Worm (Caenorhabditis elegans) whole organism, L1 larva: ENCODE results near the gene col-87.

Experiments
- C04F5.9 ChIP-seq: sonication (generic microtip); optimal IDR thresholded peaks from 2 replicates; lab custom pipeline; 2016; ENCODE audit warnings: missing genetic modification characterization, missing compliant biosample characterization
- C16A3.4 ChIP-seq: fragments of 150-350 bp; optimal IDR thresholded peaks from 2 replicates; lab custom pipeline; 2014; ENCODE audit warnings: missing biosample characterization, missing genetic modification characterization
- F16B12.6 ChIP-seq: fragments of 150-350 bp; optimal IDR thresholded peaks from 2 replicates; lab custom pipeline; 2014; ENCODE audit warnings: missing biosample characterization, missing genetic modification characterization
- ama-1 ChIP-seq: fragments of 150-350 bp; optimal IDR thresholded peaks from 2 replicates; lab custom pipeline; 2014
- blmp-1 ChIP-seq: fragments of 150-350 bp; optimal IDR thresholded peaks from 2 replicates; lab custom pipeline; 2014; ENCODE audit warnings: missing biosample characterization, missing genetic modification characterization
- ceh-63 ChIP-seq: fragments of 200-800 bp; sonication (Bioruptor generic); optimal IDR thresholded peaks from 2 replicates; lab custom pipeline; 2018; ENCODE audit warnings: mild to moderate bottlenecking, missing genetic modification characterization, missing compliant biosample characterization
- ceh-8 ChIP-seq: fragments of 200-800 bp; sonication (Bioruptor generic); optimal IDR thresholded peaks from 2 replicates; lab custom pipeline; 2018; ENCODE audit warnings: mild to moderate bottlenecking, missing genetic modification characterization, moderate library complexity, missing compliant biosample characterization
- ceh-82 ChIP-seq, 3 experiments: fragments of 150-350 bp in 1 of 3; sonication (generic microtip) in 2 of 3; optimal IDR thresholded peaks; 2 replicates each; lab custom pipeline; 2014 to 2017; ENCODE audit warnings: missing biosample characterization in 3 of 3, missing genetic modification characterization in 3 of 3
- ceh-88 ChIP-seq: fragments of 200-800 bp; sonication (Bioruptor generic); IDR thresholded peaks from 2 replicates; pipeline ENCODE4 v1.3.6; 2022; ENCODE audit warnings: missing genetic modification characterization, missing compliant biosample characterization
- ceh-90 ChIP-seq: sonication (generic microtip); optimal IDR thresholded peaks from 2 replicates; lab custom pipeline; 2016; ENCODE audit warnings: missing genetic modification characterization, missing compliant biosample characterization
- dpl-1 ChIP-seq, 3 experiments: fragments of 150-350 bp in 2 of 3; sonication (generic microtip) in 1 of 3; optimal IDR thresholded peaks; 2 replicates each; lab custom pipeline; 2014 to 2017; ENCODE audit warnings: missing biosample characterization in 3 of 3, missing genetic modification characterization in 3 of 3, missing genetic modification reagents in 3 of 3
- efl-3 ChIP-seq: fragments of 200-800 bp; sonication (Bioruptor generic); optimal IDR thresholded peaks from 2 replicates; lab custom pipeline; 2018; ENCODE audit warnings: mild to moderate bottlenecking, missing genetic modification characterization, missing compliant biosample characterization
- egl-13 ChIP-seq: sonication (generic microtip); optimal IDR thresholded peaks from 2 replicates; lab custom pipeline; 2016; ENCODE audit warnings: missing genotype, missing genetic modification reagents, missing genetic modification characterization, missing compliant biosample characterization
- elt-2 ChIP-seq: sonication (generic microtip); optimal IDR thresholded peaks from 2 replicates; lab custom pipeline; 2016; ENCODE audit warnings: missing genetic modification characterization, mild to moderate bottlenecking, inconsistent platforms, missing compliant biosample characterization, missing genetic modification reagents
- elt-3 ChIP-seq, 6 experiments: fragments of 150-350 bp in 1 of 6; sonication (generic microtip); optimal IDR thresholded peaks; 2 replicates each; lab custom pipeline; 2017 to 2018; ENCODE audit warnings: missing biosample characterization in 6 of 6, missing genetic modification characterization in 6 of 6, inconsistent platforms in 1 of 6
- fkh-10 ChIP-seq: sonication (generic microtip); optimal IDR thresholded peaks from 2 replicates; lab custom pipeline; 2017; ENCODE audit warnings: missing biosample characterization, missing genetic modification reagents, missing genetic modification characterization
- fkh-4 ChIP-seq: sonication (generic microtip); optimal IDR thresholded peaks from 2 replicates; lab custom pipeline; 2016; ENCODE audit warnings: missing compliant biosample characterization, missing genetic modification characterization, borderline replicate concordance
- fos-1 ChIP-seq: fragments of 150-350 bp; optimal IDR thresholded peaks from 2 replicates; lab custom pipeline; 2014; ENCODE audit warnings: missing biosample characterization, missing genetic modification characterization
- hlh-17 ChIP-seq: fragments of 200-800 bp; sonication (Bioruptor generic); optimal IDR thresholded peaks from 2 replicates; lab custom pipeline; 2018; ENCODE audit warnings: missing genetic modification characterization, mild to moderate bottlenecking, missing compliant biosample characterization, moderate library complexity, borderline replicate concordance
- hlh-4 ChIP-seq: sonication (generic microtip); optimal IDR thresholded peaks from 2 replicates; lab custom pipeline; 2016; ENCODE audit warnings: mild to moderate bottlenecking, missing genetic modification characterization, missing compliant biosample characterization
- irx-1 ChIP-seq: sonication (generic microtip); optimal IDR thresholded peaks from 2 replicates; lab custom pipeline; 2016; ENCODE audit warnings: missing genetic modification characterization, missing compliant biosample characterization
- lin-14 ChIP-seq: fragments of 200-800 bp; sonication (Bioruptor generic); optimal IDR thresholded peaks from 2 replicates; lab custom pipeline; 2018; ENCODE audit warnings: mild to moderate bottlenecking, missing genetic modification characterization, moderate library complexity, missing compliant biosample characterization
- lin-15B ChIP-seq: fragments of 150-350 bp; sonication (generic microtip); optimal IDR thresholded peaks from 3 replicates; lab custom pipeline; 2014; ENCODE audit warnings: missing biosample characterization, missing genetic modification characterization
- lsy-2 ChIP-seq, 2 experiments: fragments of 150-350 bp; optimal IDR thresholded peaks; 2 replicates each; lab custom pipeline; 2014; ENCODE audit warnings: missing biosample characterization in 2 of 2, missing genetic modification characterization in 2 of 2
- mdl-1 ChIP-seq, 2 experiments: fragments of 150-350 bp; optimal IDR thresholded peaks; 2 replicates each; lab custom pipeline; 2014 to 2017; ENCODE audit warnings: missing biosample characterization in 2 of 2, missing genetic modification characterization in 2 of 2, inconsistent platforms in 1 of 2
- mep-1 ChIP-seq: fragments of 150-350 bp; optimal IDR thresholded peaks from 2 replicates; lab custom pipeline; 2014; ENCODE audit warnings: missing biosample characterization, missing genetic modification characterization
- nhr-11 ChIP-seq: fragments of 150-350 bp; optimal IDR thresholded peaks from 2 replicates; lab custom pipeline; 2014; ENCODE audit warnings: missing biosample characterization, missing genetic modification characterization
- nhr-19 ChIP-seq: fragments of 200-800 bp; sonication (Bioruptor generic); conservative IDR thresholded peaks from 2 replicates; pipeline ENCODE4 v1.3.6; 2022; ENCODE audit warnings: missing genetic modification characterization, missing compliant biosample characterization
- nhr-20 ChIP-seq: sonication (generic microtip); optimal IDR thresholded peaks from 2 replicates; lab custom pipeline; 2016; ENCODE audit warnings: mild to moderate bottlenecking, missing genetic modification characterization, missing compliant biosample characterization
- nhr-47 ChIP-seq: sonication (generic microtip); optimal IDR thresholded peaks from 2 replicates; lab custom pipeline; 2016; ENCODE audit warnings: mild to moderate bottlenecking, missing genetic modification characterization, moderate library complexity, missing compliant biosample characterization
- nhr-71 ChIP-seq: sonication (generic microtip); optimal IDR thresholded peaks from 2 replicates; lab custom pipeline; 2016; ENCODE audit warnings: mild to moderate bottlenecking, missing genetic modification characterization, moderate library complexity, missing compliant biosample characterization
- nhr-77 ChIP-seq: fragments of 150-350 bp; optimal IDR thresholded peaks from 2 replicates; lab custom pipeline; 2014; ENCODE audit warnings: missing biosample characterization, missing genetic modification characterization
- nhr-84 ChIP-seq: sonication (generic microtip); optimal IDR thresholded peaks from 2 replicates; lab custom pipeline; 2017; ENCODE audit warnings: missing biosample characterization, missing genetic modification characterization
- nhr-85 ChIP-seq: sonication (generic microtip); peaks from one replicate; lab custom pipeline; 2016; ENCODE audit warnings: missing genetic modification characterization, inconsistent platforms, missing compliant biosample characterization
- nhr-90 ChIP-seq: sonication (generic microtip); optimal IDR thresholded peaks from 2 replicates; lab custom pipeline; 2016; ENCODE audit warnings: mild to moderate bottlenecking, missing genetic modification characterization, missing compliant biosample characterization; ENCODE audit not compliant: poor library complexity
- pax-3 ChIP-seq: fragments of 200-800 bp; sonication (Bioruptor generic); optimal IDR thresholded peaks from 2 replicates; lab custom pipeline; 2018; ENCODE audit warnings: mild to moderate bottlenecking, missing genetic modification characterization, moderate library complexity, missing compliant biosample characterization
- pqm-1 ChIP-seq: sonication (generic microtip); optimal IDR thresholded peaks from 3 replicates; lab custom pipeline; 2017; ENCODE audit warnings: missing biosample characterization, missing genetic modification characterization
- rnt-1 ChIP-seq: sonication (generic microtip); optimal IDR thresholded peaks from 2 replicates; lab custom pipeline; 2016; ENCODE audit warnings: mild to moderate bottlenecking, missing genetic modification characterization, moderate library complexity, missing compliant biosample characterization
- skn-1 ChIP-seq: fragments of 150-350 bp; optimal IDR thresholded peaks from 2 replicates; lab custom pipeline; 2014; ENCODE audit warnings: missing biosample characterization, missing genetic modification characterization
- snu-23 ChIP-seq: sonication (generic microtip); optimal IDR thresholded peaks from 2 replicates; lab custom pipeline; 2016; ENCODE audit warnings: missing genetic modification characterization, missing compliant biosample characterization
- sptf-1 ChIP-seq: fragments of 150-350 bp; optimal IDR thresholded peaks from 2 replicates; lab custom pipeline; 2014; ENCODE audit warnings: missing biosample characterization, missing genetic modification characterization
- tbx-2 ChIP-seq: sonication (generic microtip); optimal IDR thresholded peaks from 2 replicates; lab custom pipeline; 2016; ENCODE audit warnings: missing genetic modification characterization, missing compliant biosample characterization
- tlp-1 ChIP-seq: fragments of 150-350 bp; optimal IDR thresholded peaks from 2 replicates; lab custom pipeline; 2014; ENCODE audit warnings: missing biosample characterization, missing genetic modification characterization
- unc-130 ChIP-seq: fragments of 150-350 bp; optimal IDR thresholded peaks from 2 replicates; lab custom pipeline; 2017; ENCODE audit warnings: missing biosample characterization, missing genetic modification characterization, inconsistent platforms
- unc-30 ChIP-seq: sonication (generic microtip); optimal IDR thresholded peaks from 2 replicates; lab custom pipeline; 2017; ENCODE audit warnings: missing biosample characterization, missing genetic modification characterization
- unc-62 ChIP-seq: fragments of 150-350 bp; optimal IDR thresholded peaks from 2 replicates; lab custom pipeline; 2014; ENCODE audit warnings: missing biosample characterization, missing genetic modification reagents, missing genetic modification characterization
- unc-98 ChIP-seq: fragments of 200-800 bp; sonication (Bioruptor generic); IDR thresholded peaks from 2 replicates; pipeline ENCODE4 v1.3.6; 2022; ENCODE audit warnings: missing genetic modification characterization, missing compliant biosample characterization
- zag-1 ChIP-seq: fragments of 150-350 bp; optimal IDR thresholded peaks from 2 replicates; lab custom pipeline; 2014; ENCODE audit warnings: missing biosample characterization, missing genetic modification characterization
- zip-4 ChIP-seq: fragments of 200-800 bp; sonication (Bioruptor generic); optimal IDR thresholded peaks from 2 replicates; lab custom pipeline; 2018; ENCODE audit warnings: mild to moderate bottlenecking, missing genetic modification characterization, moderate library complexity, missing compliant biosample characterization
- ztf-11 ChIP-seq, 2 experiments: sonication (generic microtip); optimal IDR thresholded peaks; 2 replicates each; lab custom pipeline; 2016 to 2017; ENCODE audit warnings: missing genetic modification characterization in 2 of 2, missing biosample characterization in 1 of 2, missing compliant biosample characterization in 1 of 2
- ztf-4 ChIP-seq: fragments of 150-350 bp; optimal IDR thresholded peaks from 2 replicates; lab custom pipeline; 2014; ENCODE audit warnings: missing biosample characterization, missing genetic modification characterization

The col-87 gene

ce11 chrII:14050506-14050905 is 44.0 kb downstream of the col-87 start (continued):
- TF ChIP-seq tlp-1 (tag; lab: Kevin White, UChicago) (no peak), fkh-4 (tag; lab: Kevin White, UChicago) (no peak), unc-62 (GFP tag; lab: Kevin White, UChicago) (no peak), ceh-8 (no peak), sptf-1 (tag; lab: Kevin White, UChicago) (no peak), lin-15B (peak; percentile 0), ztf-4 (tag; lab: Kevin White, UChicago) (no peak), ama-1 (no peak), fos-1 (no peak), ceh-63 (GFP tag; lab: Kevin White, UChicago) (no peak), pqm-1 (tag; lab: Kevin White, UChicago) (no peak), mep-1 (tag; lab: Kevin White, UChicago) (peak; percentile 80), ceh-90 (tag; lab: Kevin White, UChicago) (no peak), nhr-47 (tag; lab: Kevin White, UChicago) (peak; percentile 64), nhr-20 (peak; percentile 91), unc-30 (tag; lab: Kevin White, UChicago) (no peak), mdl-1 (tag; optimal IDR thresholded peaks at IDR 0.05; lab: Kevin White, UChicago) (peak in 1 of 2 experiments; percentile 82), nhr-84 (tag; lab: Kevin White, UChicago) (no peak), nhr-11 (tag; lab: Kevin White, UChicago) (no peak), elt-2 (tag; lab: Kevin White, UChicago) (no peak), fkh-10 (GFP tag; lab: Kevin White, UChicago) (no peak), pax-3 (tag; lab: Kevin White, UChicago) (no peak), nhr-85 (tag; lab: Kevin White, UChicago) (peak; percentile 97), skn-1 (tag; lab: Kevin White, UChicago) (peak; percentile 51), zag-1 (tag; lab: Kevin White, UChicago) (no peak), unc-98 (GFP tag; lab: Robert Waterston, UW) (no peak), tbx-2 (peak; percentile 66), unc-130 (tag; lab: Kevin White, UChicago) (peak; percentile 48), nhr-19 (GFP tag; lab: Robert Waterston, UW) (peak; percentile 80), hlh-17 (GFP tag; lab: Kevin White, UChicago) (no peak), ceh-88 (GFP tag; lab: Robert Waterston, UW) (no peak), egl-13 (tag; lab: Kevin White, UChicago) (no peak)

- TF ChIP-seq tbx-2 (peak; percentile 27), hlh-4 (no peak), nhr-47 (tag; lab: Kevin White, UChicago) (peak; percentile 1), C04F5.9 (tag; lab: Kevin White, UChicago) (no peak), efl-3 (GFP tag; lab: Kevin White, UChicago) (no peak), elt-2 (tag; lab: Kevin White, UChicago) (peak; percentile 63), nhr-19 (GFP tag; lab: Robert Waterston, UW) (peak; percentile 55), ceh-82 (tag; optimal IDR thresholded peaks at IDR 0.05; lab: Kevin White, UChicago) (peak in 1 of 3 experiments; percentile 1), nhr-90 (tag; lab: Kevin White, UChicago) (peak; percentile 27), C16A3.4 (peak; percentile 13), lsy-2 (tag; optimal IDR thresholded peaks at IDR 0.05; lab: Kevin White, UChicago) (peak; percentile 23 to 48), rnt-1 (tag; lab: Kevin White, UChicago) (peak; percentile 76), nhr-71 (peak; percentile 63), lin-14 (GFP tag; lab: Kevin White, UChicago) (peak; percentile 81), ztf-11 (tag; optimal IDR thresholded peaks at IDR 0.05; lab: Kevin White, UChicago) (no peak), mdl-1 (tag; optimal IDR thresholded peaks at IDR 0.05; lab: Kevin White, UChicago) (peak in 1 of 2 experiments; percentile 76), unc-130 (tag; lab: Kevin White, UChicago) (peak; percentile 51), F16B12.6 (tag; lab: Kevin White, UChicago) (no peak), elt-3 (tag; optimal IDR thresholded peaks at IDR 0.05; lab: Kevin White, UChicago) (peak in 2 of 6 experiments; percentile 47 to 78), zip-4 (GFP tag; lab: Kevin White, UChicago) (no peak), nhr-85 (tag; lab: Kevin White, UChicago) (peak; percentile 90), snu-23 (peak; percentile 69), nhr-77 (tag; lab: Kevin White, UChicago) (peak; percentile 55), ceh-90 (tag; lab: Kevin White, UChicago) (no peak), irx-1 (tag; lab: Kevin White, UChicago) (no peak), dpl-1 (GFP tag; optimal IDR thresholded peaks at IDR 0.05; lab: Kevin White, UChicago) (peak in 2 of 3 experiments; percentile 4 to 20), nhr-20 (peak; percentile 83), blmp-1 (tag; lab: Kevin White, UChicago) (peak; percentile 80)
Measured at ce11 chrII:14049097-14049496, 45.4 kb downstream of the col-87 start.
